Worm (Caenorhabditis elegans) whole organism, early embryonic: Measurements from ENCODE around the gene F40C5.1.
"Not testable (repeated sequence)": the region's sequence is repeated elsewhere in the genome, so short reads cannot be mapped to it uniquely, and the experiment has no call there.

Source experiments
- ama-1 ChIP-seq: fragments of 150-350 bp; optimal IDR thresholded peaks from 2 replicates; lab custom pipeline; 2014
- flt-1 ChIP-seq: fragments of 200-800 bp; sonication (Bioruptor generic); IDR thresholded peaks from 2 replicates; pipeline ENCODE4 v1.3.6; 2022; ENCODE audit warnings: missing genetic modification characterization, missing compliant biosample characterization
- hmbx-1 ChIP-seq: sonication (generic microtip); optimal IDR thresholded peaks from 2 replicates; lab custom pipeline; 2016; ENCODE audit warnings: mild to moderate bottlenecking, missing genetic modification characterization, missing compliant biosample characterization
- hnd-1 ChIP-seq: sonication (generic microtip); optimal IDR thresholded peaks from 2 replicates; lab custom pipeline; 2016; ENCODE audit warnings: missing genetic modification characterization, missing compliant biosample characterization
- pes-1 ChIP-seq: fragments of 200-800 bp; sonication (Bioruptor generic); IDR thresholded peaks from 2 replicates; pipeline ENCODE4 v1.3.6; 2022; ENCODE audit warnings: missing genetic modification reagents, missing genetic modification characterization, missing compliant biosample characterization
- scrt-1 ChIP-seq: fragments of 200-800 bp; sonication (Bioruptor generic); IDR thresholded peaks from 2 replicates; pipeline ENCODE4 v1.3.6; 2022; ENCODE audit warnings: missing genetic modification characterization, missing compliant biosample characterization
- tbx-11 ChIP-seq: fragments of 200-800 bp; sonication (Bioruptor generic); IDR thresholded peaks from 2 replicates; pipeline ENCODE4 v1.3.6; 2022; ENCODE audit warnings: missing genetic modification characterization, missing compliant biosample characterization
- tbx-37 ChIP-seq: fragments of 200-800 bp; sonication (Bioruptor generic); conservative IDR thresholded peaks from 2 replicates; pipeline ENCODE4 v1.3.6; 2022; ENCODE audit warnings: missing genetic modification reagents, missing genetic modification characterization, missing compliant biosample characterization

- not testable (repeated sequence) for TF ChIP-seq hnd-1 (tag; lab: Kevin White, UChicago); hmbx-1 (tag; lab: Kevin White, UChicago); pes-1 (GFP tag; lab: Robert Waterston, UW); flt-1 (GFP tag; lab: Robert Waterston, UW); ama-1 (lab: Kevin White, UChicago); tbx-11 (GFP tag; lab: Robert Waterston, UW); scrt-1 (GFP tag; lab: Robert Waterston, UW); tbx-37
Measured at ce11 chrV:3570695-3571094, 1.8 kb upstream of the F40C5.1 start, which contains the start of gene F40C5.2.
